Worm (Caenorhabditis elegans) whole organism, early embryonic: ENCODE data around the gene C15B12.9.

Source experiments
- B0310.2 ChIP-seq: sonication (generic microtip); optimal IDR thresholded peaks from 2 replicates; lab custom pipeline; 2016; ENCODE audit warnings: mild to moderate bottlenecking, missing genetic modification characterization, missing compliant biosample characterization
- F13C5.2 ChIP-seq: sonication (generic microtip); optimal IDR thresholded peaks from 2 replicates; lab custom pipeline; 2017; ENCODE audit warnings: mild to moderate bottlenecking, missing genetic modification characterization, inconsistent platforms, missing compliant biosample characterization
- aly-1 ChIP-seq: sonication (generic microtip); optimal IDR thresholded peaks from 2 replicates; lab custom pipeline; 2016; ENCODE audit warnings: missing genetic modification characterization, missing compliant biosample characterization
- ama-1 ChIP-seq: fragments of 150-350 bp; optimal IDR thresholded peaks from 2 replicates; lab custom pipeline; 2014
- ceh-13 ChIP-seq: fragments of 200-800 bp; sonication (Bioruptor generic); optimal IDR thresholded peaks from 2 replicates; lab custom pipeline; 2018; ENCODE audit warnings: mild to moderate bottlenecking, missing genetic modification characterization, missing compliant biosample characterization
- ceh-36 ChIP-seq: sonication (generic microtip); optimal IDR thresholded peaks from 2 replicates; lab custom pipeline; 2016; ENCODE audit warnings: missing genetic modification characterization, inconsistent platforms, missing compliant biosample characterization
- ets-7 ChIP-seq: sonication (generic microtip); optimal IDR thresholded peaks from 2 replicates; lab custom pipeline; 2016; ENCODE audit warnings: missing genotype, missing genetic modification characterization, missing compliant biosample characterization
- flt-1 ChIP-seq: fragments of 200-800 bp; sonication (Bioruptor generic); IDR thresholded peaks from 2 replicates; pipeline ENCODE4 v1.3.6; 2022; ENCODE audit warnings: missing genetic modification characterization, missing compliant biosample characterization
- hmbx-1 ChIP-seq: sonication (generic microtip); optimal IDR thresholded peaks from 2 replicates; lab custom pipeline; 2016; ENCODE audit warnings: mild to moderate bottlenecking, missing genetic modification characterization, missing compliant biosample characterization
- hmg-4 ChIP-seq: fragments of 200-800 bp; sonication (Bioruptor generic); optimal IDR thresholded peaks from 2 replicates; lab custom pipeline; 2018; ENCODE audit warnings: mild to moderate bottlenecking, missing genetic modification characterization, missing compliant biosample characterization
- hnd-1 ChIP-seq: sonication (generic microtip); optimal IDR thresholded peaks from 2 replicates; lab custom pipeline; 2016; ENCODE audit warnings: missing genetic modification characterization, missing compliant biosample characterization
- pes-1 ChIP-seq: fragments of 200-800 bp; sonication (Bioruptor generic); IDR thresholded peaks from 2 replicates; pipeline ENCODE4 v1.3.6; 2022; ENCODE audit warnings: missing genetic modification reagents, missing genetic modification characterization, missing compliant biosample characterization
- scrt-1 ChIP-seq: fragments of 200-800 bp; sonication (Bioruptor generic); IDR thresholded peaks from 2 replicates; pipeline ENCODE4 v1.3.6; 2022; ENCODE audit warnings: missing genetic modification characterization, missing compliant biosample characterization
- sea-1 ChIP-seq: fragments of 200-800 bp; sonication (Bioruptor generic); conservative IDR thresholded peaks from 2 replicates; pipeline ENCODE4 v1.3.6; 2022; ENCODE audit warnings: missing genetic modification characterization, missing compliant biosample characterization
- tbx-11 ChIP-seq: fragments of 200-800 bp; sonication (Bioruptor generic); IDR thresholded peaks from 2 replicates; pipeline ENCODE4 v1.3.6; 2022; ENCODE audit warnings: missing genetic modification characterization, missing compliant biosample characterization
- tbx-37 ChIP-seq: fragments of 200-800 bp; sonication (Bioruptor generic); conservative IDR thresholded peaks from 2 replicates; pipeline ENCODE4 v1.3.6; 2022; ENCODE audit warnings: missing genetic modification reagents, missing genetic modification characterization, missing compliant biosample characterization
- tra-4 ChIP-seq: sonication (generic microtip); optimal IDR thresholded peaks from 2 replicates; lab custom pipeline; 2017; ENCODE audit warnings: missing genetic modification characterization, missing compliant biosample characterization

Gene C15B12.9

DNA sequence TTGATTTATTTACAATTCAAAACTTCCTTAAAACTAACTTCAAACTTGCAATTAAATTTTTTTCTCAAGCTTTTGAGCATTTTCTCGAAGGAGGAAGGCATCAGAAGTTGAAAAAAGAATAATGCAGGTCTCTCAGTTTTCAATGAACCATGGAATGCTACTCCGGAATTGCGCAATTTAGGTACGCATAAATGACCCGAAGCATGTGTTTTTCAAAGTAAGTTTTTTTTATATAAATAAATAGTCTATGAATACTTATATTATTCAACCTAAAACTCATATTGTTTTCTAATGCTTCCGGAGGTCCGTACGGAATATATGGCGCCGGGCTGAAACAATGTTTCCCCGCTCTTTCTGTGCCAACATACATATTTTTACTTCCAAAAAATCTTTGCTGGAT, 34.9 kb upstream of the C15B12.9 start, which contains the start of gene K10C2.2:
K10C2.2 (minus strand) TSS at position 101 of the 400 bp plus-strand sequence.
- TF ChIP-seq hmg-4 (GFP tag; lab: Kevin White, UChicago) (no peak), aly-1 (no peak), tbx-11 (no peak), F13C5.2 (tag; lab: Kevin White, UChicago) (no peak), sea-1 (GFP tag; lab: Robert Waterston, UW) (no peak), hmbx-1 (tag; lab: Kevin White, UChicago) (no peak), ceh-36 (tag; lab: Kevin White, UChicago) (no peak), tra-4 (tag; lab: Kevin White, UChicago) (no peak), pes-1 (GFP tag; lab: Robert Waterston, UW) (no peak), hnd-1 (tag; lab: Kevin White, UChicago) (no peak)

DNA sequence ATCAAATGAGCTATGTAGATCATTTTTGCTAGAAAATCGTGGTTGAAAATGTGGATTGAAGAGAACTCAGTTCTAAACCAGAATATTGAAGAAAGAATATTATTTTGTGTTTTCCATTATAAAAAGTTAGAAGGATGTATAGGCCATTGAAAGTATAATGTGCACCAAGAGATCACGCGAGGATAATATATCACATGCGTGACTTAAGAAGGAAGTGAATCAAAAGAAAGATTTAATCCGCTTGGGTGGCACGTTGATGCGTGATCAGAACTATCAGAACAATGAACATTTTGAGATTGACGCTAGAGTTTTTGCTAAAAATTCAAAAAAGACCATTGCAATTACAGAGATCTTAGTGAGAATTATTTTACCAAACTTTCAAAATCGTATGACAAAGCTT, 32.8 kb upstream of the C15B12.9 start:
- TF ChIP-seq tbx-37 (GFP tag; lab: Robert Waterston, UW) (no peak), flt-1 (GFP tag; lab: Robert Waterston, UW) (no peak), ets-7 (tag; lab: Kevin White, UChicago) (no peak), scrt-1 (GFP tag; lab: Robert Waterston, UW) (no peak), ama-1 (no peak), tra-4 (tag; lab: Kevin White, UChicago) (no peak), sea-1 (GFP tag; lab: Robert Waterston, UW) (no peak), ceh-36 (tag; lab: Kevin White, UChicago) (no peak), hnd-1 (tag; lab: Kevin White, UChicago) (no peak), hmg-4 (GFP tag; lab: Kevin White, UChicago) (no peak), pes-1 (GFP tag; lab: Robert Waterston, UW) (no peak), tbx-11 (no peak), hmbx-1 (tag; lab: Kevin White, UChicago) (no peak), ceh-13 (GFP tag; lab: Kevin White, UChicago) (no peak), F13C5.2 (tag; lab: Kevin White, UChicago) (no peak), aly-1 (no peak), B0310.2 (tag; lab: Kevin White, UChicago) (no peak)

DNA sequence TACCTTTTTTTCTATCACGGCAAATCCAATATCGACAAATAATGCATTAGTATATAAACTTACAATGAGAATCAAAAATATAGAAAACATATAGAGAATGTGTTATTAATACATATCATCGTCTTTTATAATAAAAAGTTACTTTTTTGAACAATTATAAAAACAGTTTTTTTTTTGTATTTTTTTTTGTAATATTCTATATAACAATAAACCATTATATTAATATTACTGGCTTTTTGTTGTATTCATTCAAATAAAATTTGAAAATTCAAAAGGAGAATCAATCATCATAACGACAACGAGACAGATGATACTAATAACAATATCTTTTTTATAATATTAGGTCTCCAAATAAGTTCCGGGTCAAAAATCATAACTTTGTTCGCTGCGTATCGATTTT, 31.1 kb upstream of the C15B12.9 start, which contains the start of gene K10C2.8:
K10C2.8 (minus strand) TSS at position 101 of the 400 bp plus-strand sequence.
- TF ChIP-seq hmbx-1 (tag; lab: Kevin White, UChicago) (no peak), ama-1 (no peak), ets-7 (tag; lab: Kevin White, UChicago) (no peak), hnd-1 (tag; lab: Kevin White, UChicago) (no peak), aly-1 (no peak), ceh-36 (tag; lab: Kevin White, UChicago) (no peak), ceh-13 (GFP tag; lab: Kevin White, UChicago) (no peak), scrt-1 (GFP tag; lab: Robert Waterston, UW) (no peak), tra-4 (tag; lab: Kevin White, UChicago) (no peak), sea-1 (GFP tag; lab: Robert Waterston, UW) (no peak)

DNA sequence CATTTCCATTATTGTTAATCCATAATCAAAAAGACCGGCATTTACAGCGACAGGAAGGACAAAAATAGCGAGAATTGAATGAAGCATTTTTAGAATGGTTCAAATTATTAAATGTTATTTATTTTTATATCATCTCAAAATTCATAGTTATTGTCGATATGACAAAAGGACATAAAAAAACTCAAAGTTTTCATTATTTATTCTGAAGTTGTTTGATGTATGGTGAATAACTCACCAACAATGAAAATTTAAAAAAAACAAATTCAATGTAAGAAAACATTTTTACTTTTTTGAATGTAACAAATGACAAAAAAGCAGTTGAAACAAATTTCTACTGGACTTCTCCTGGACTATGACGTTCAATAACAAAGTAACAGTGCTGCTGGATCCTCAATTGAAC, 28.1 kb upstream of the C15B12.9 start, which contains the start of gene K10C2.14:
K10C2.14 (minus strand) TSS at position 101 of the 400 bp plus-strand sequence.
- no peak for TF ChIP-seq ama-1
- no peak for TF ChIP-seq sea-1 (GFP tag; lab: Robert Waterston, UW)
- TF ChIP-seq aly-1, result no peak
- no peak for TF ChIP-seq tbx-11
- TF ChIP-seq hnd-1 (tag; lab: Kevin White, UChicago), result no peak
- no peak for TF ChIP-seq hmg-4 (GFP tag; lab: Kevin White, UChicago)
- TF ChIP-seq hmbx-1 (tag; lab: Kevin White, UChicago), result no peak
- TF ChIP-seq tbx-37 (GFP tag; lab: Robert Waterston, UW), result no peak
- TF ChIP-seq F13C5.2 (tag; lab: Kevin White, UChicago), result no peak
- no peak for TF ChIP-seq tra-4 (tag; lab: Kevin White, UChicago)
- TF ChIP-seq ceh-13 (GFP tag; lab: Kevin White, UChicago), result no peak
- TF ChIP-seq scrt-1 (GFP tag; lab: Robert Waterston, UW), result no peak
- TF ChIP-seq ceh-36 (tag; lab: Kevin White, UChicago), result no peak
- TF ChIP-seq flt-1 (GFP tag; lab: Robert Waterston, UW), result no peak
- TF ChIP-seq pes-1 (GFP tag; lab: Robert Waterston, UW), result no peak

DNA sequence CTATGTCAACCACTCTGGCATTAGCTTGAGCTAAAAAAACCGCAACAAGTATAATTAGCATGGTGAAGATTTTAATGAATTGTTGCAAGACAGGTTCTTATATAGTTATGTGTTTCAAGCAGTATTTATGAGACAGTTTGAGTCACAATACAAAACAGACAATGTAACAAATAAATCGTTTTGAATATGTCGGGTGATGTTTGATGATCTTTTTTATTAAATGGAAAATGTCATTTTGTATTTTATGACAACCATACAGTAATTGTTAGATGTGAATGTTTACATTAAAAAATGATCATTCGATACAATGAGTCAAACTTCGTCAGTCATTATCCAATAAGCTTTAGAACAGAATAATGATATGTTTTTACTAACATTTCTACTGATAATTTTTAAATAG, 25.2 kb upstream of the C15B12.9 start, which contains the start of gene K10C2.7:
K10C2.7 (minus strand) TSS at position 101 of the 400 bp plus-strand sequence.
- no peak for TF ChIP-seq hnd-1 (tag; lab: Kevin White, UChicago)
- TF ChIP-seq B0310.2 (tag; lab: Kevin White, UChicago), result no peak
- no peak for TF ChIP-seq ceh-13 (GFP tag; lab: Kevin White, UChicago)
- TF ChIP-seq hmg-4 (GFP tag; lab: Kevin White, UChicago), result no peak

DNA sequence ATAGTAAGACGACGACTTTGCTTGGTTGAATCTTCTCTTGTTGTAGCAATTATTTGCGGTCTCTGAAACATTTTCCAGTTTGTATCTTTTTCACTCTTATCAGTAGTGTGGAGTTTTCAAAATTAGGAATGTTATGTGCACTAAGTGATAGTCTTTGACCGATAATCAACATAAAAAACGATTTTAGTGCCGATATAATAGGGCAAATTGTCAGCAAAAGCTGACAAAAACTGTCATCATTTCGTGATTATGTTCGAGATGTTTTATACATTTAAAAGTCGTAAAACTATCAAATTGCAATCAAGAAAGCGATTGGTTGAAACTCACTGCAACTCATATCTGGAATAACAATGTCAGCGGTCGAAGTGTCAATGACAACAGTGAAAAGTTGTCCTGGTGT, 23.4 kb upstream of the C15B12.9 start:
- TF ChIP-seq tra-4 (tag; lab: Kevin White, UChicago) (no peak), hmg-4 (GFP tag; lab: Kevin White, UChicago) (no peak), ceh-36 (tag; lab: Kevin White, UChicago) (no peak), hnd-1 (tag; lab: Kevin White, UChicago) (no peak), tbx-11 (no peak), hmbx-1 (tag; lab: Kevin White, UChicago) (no peak)

DNA sequence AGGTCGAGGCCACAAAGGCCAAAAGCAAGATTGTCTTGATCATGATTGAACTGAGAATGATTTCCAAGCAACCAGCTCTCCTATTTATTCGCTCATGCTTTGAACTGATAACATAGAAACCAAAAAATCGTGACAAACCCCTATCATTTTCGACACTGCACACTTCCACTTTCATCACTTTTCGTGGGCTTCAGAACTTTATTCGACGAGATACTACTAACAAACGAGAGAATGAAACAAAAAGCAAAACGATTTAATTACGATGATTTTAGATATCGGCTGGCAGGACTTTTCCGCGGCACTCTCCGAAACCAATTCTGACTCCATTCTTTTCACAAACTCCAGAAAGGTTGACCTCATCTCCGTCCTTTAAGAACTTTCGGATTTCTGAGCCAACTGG, 22.0 kb upstream of the C15B12.9 start, which contains the start of gene asp-14:
asp-14 (minus strand) TSS at position 101 of the 400 bp plus-strand sequence.
- TF ChIP-seq B0310.2 (tag; lab: Kevin White, UChicago), result no peak
